Worm (Caenorhabditis elegans) whole organism, early embryonic: ENCODE data around the gene hpl-2.

Experiments
- F13C5.2 ChIP-seq: sonication (generic microtip); optimal IDR thresholded peaks from 2 replicates; lab custom pipeline; 2017; ENCODE audit warnings: mild to moderate bottlenecking, missing genetic modification characterization, inconsistent platforms, missing compliant biosample characterization
- aly-1 ChIP-seq: sonication (generic microtip); optimal IDR thresholded peaks from 2 replicates; lab custom pipeline; 2016; ENCODE audit warnings: missing genetic modification characterization, missing compliant biosample characterization
- ama-1 ChIP-seq: fragments of 150-350 bp; optimal IDR thresholded peaks from 2 replicates; lab custom pipeline; 2014
- ceh-36 ChIP-seq: sonication (generic microtip); optimal IDR thresholded peaks from 2 replicates; lab custom pipeline; 2016; ENCODE audit warnings: missing genetic modification characterization, inconsistent platforms, missing compliant biosample characterization
- flt-1 ChIP-seq: fragments of 200-800 bp; sonication (Bioruptor generic); IDR thresholded peaks from 2 replicates; pipeline ENCODE4 v1.3.6; 2022; ENCODE audit warnings: missing genetic modification characterization, missing compliant biosample characterization
- hmg-4 ChIP-seq: fragments of 200-800 bp; sonication (Bioruptor generic); optimal IDR thresholded peaks from 2 replicates; lab custom pipeline; 2018; ENCODE audit warnings: mild to moderate bottlenecking, missing genetic modification characterization, missing compliant biosample characterization
- scrt-1 ChIP-seq: fragments of 200-800 bp; sonication (Bioruptor generic); IDR thresholded peaks from 2 replicates; pipeline ENCODE4 v1.3.6; 2022; ENCODE audit warnings: missing genetic modification characterization, missing compliant biosample characterization
- sea-1 ChIP-seq: fragments of 200-800 bp; sonication (Bioruptor generic); conservative IDR thresholded peaks from 2 replicates; pipeline ENCODE4 v1.3.6; 2022; ENCODE audit warnings: missing genetic modification characterization, missing compliant biosample characterization
- tra-4 ChIP-seq: sonication (generic microtip); optimal IDR thresholded peaks from 2 replicates; lab custom pipeline; 2017; ENCODE audit warnings: missing genetic modification characterization, missing compliant biosample characterization

DNA sequence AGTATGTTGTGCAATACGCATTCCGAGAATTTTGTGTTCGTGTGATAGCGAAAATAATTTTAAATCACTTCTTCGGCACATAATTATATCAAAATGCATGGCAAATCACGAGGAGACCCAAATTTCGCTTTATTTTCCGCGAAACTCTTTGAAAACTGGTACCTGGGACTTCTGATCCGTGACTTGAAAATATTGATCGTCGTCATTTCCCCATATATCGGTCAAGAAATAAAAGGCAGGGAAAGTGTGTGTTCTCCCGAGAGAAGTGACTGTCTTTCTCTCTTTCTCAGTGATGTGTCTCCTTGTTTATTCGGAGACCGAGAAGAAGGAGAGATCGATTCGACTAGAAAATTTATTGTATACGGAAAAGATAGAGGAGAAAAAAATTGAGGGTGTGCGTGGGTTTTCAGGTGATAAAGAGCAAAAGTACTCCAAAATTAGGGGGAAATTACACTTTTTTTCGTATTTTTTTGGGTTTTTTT is 44.1 kb downstream of the hpl-2 start, which contains the start of gene W09D10.5:
- TF ChIP-seq F13C5.2 (tag; lab: Kevin White, UChicago) (no peak), aly-1 (tag; lab: Kevin White, UChicago) (no peak), ceh-36 (tag; lab: Kevin White, UChicago) (no peak), hmg-4 (GFP tag; lab: Kevin White, UChicago) (no peak), ama-1 (lab: Kevin White, UChicago) (peak; percentile 85), sea-1 (GFP tag; lab: Robert Waterston, UW) (no peak), scrt-1 (no peak), flt-1 (no peak), tra-4 (tag; lab: Kevin White, UChicago) (no peak)
